Fruit fly (Drosophila melanogaster) whole organism, embryonic: ENCODE results near the gene CG32320.

ENCODE experiments used
- Bdp1 ChIP-seq: fragments of 200-800 bp; sonication (Bioruptor generic); optimal IDR thresholded peaks from 3 replicates; lab custom pipeline; 2016; ENCODE audit warnings: missing biosample characterization, missing genetic modification characterization
- Bgb ChIP-seq: fragments of 200-800 bp; sonication (Bioruptor generic); IDR thresholded peaks from 2 replicates; pipeline ENCODE4 v1.3.6; 2022; ENCODE audit warnings: missing biosample characterization, missing genetic modification characterization; ENCODE audit not compliant: partially characterized antibody
- CG10267 ChIP-seq: fragments of 200-800 bp; sonication (Bioruptor generic); optimal IDR thresholded peaks from 2 replicates; lab custom pipeline; 2018; ENCODE audit warnings: missing biosample characterization, mild to moderate bottlenecking, missing genetic modification characterization, moderate library complexity
- CG10543 ChIP-seq: fragments of 200-800 bp; sonication (Bioruptor generic); optimal IDR thresholded peaks from 3 replicates; lab custom pipeline; 2017; ENCODE audit warnings: missing biosample characterization, mild to moderate bottlenecking, missing genetic modification characterization, moderate library complexity
- CG13287 ChIP-seq: fragments of 200-800 bp; sonication (Bioruptor generic); IDR thresholded peaks from 2 replicates; pipeline ENCODE4 v1.3.6; 2022; ENCODE audit warnings: missing biosample characterization, missing genetic modification characterization; ENCODE audit not compliant: partially characterized antibody
- CG14441 ChIP-seq: fragments of 200-800 bp; sonication (Bioruptor generic); IDR thresholded peaks from 2 replicates; pipeline ENCODE4 v1.3.6; 2022; ENCODE audit warnings: missing biosample characterization, missing genetic modification characterization
- CG14860 ChIP-seq: fragments of 200-800 bp; sonication (Bioruptor generic); IDR thresholded peaks from 3 replicates; pipeline ENCODE4 v1.3.6; 2022; ENCODE audit warnings: missing biosample characterization, missing genetic modification characterization; ENCODE audit not compliant: partially characterized antibody
- CG16813 ChIP-seq: fragments of 200-800 bp; sonication (Bioruptor generic); IDR thresholded peaks from 3 replicates; pipeline ENCODE4 v1.3.6; 2022; ENCODE audit warnings: missing biosample characterization, missing genetic modification characterization; ENCODE audit not compliant: partially characterized antibody
- CG1832 ChIP-seq: fragments of 200-800 bp; sonication (Bioruptor generic); optimal IDR thresholded peaks from 2 replicates; lab custom pipeline; 2017; ENCODE audit warnings: missing biosample characterization, mild to moderate bottlenecking, missing genetic modification characterization, inconsistent platforms
- CG2129 ChIP-seq: fragments of 200-800 bp; sonication (Bioruptor generic); IDR thresholded peaks from 2 replicates; pipeline ENCODE4 v1.3.6; 2022; ENCODE audit warnings: missing biosample characterization, missing genetic modification characterization; ENCODE audit not compliant: partially characterized antibody
- CG2202 ChIP-seq: fragments of 200-800 bp; sonication (Bioruptor generic); optimal IDR thresholded peaks from 2 replicates; lab custom pipeline; 2018; ENCODE audit warnings: missing biosample characterization, mild to moderate bottlenecking, missing genetic modification characterization
- CG31365 ChIP-seq: fragments of 200-800 bp; sonication (Bioruptor generic); optimal IDR thresholded peaks from 2 replicates; lab custom pipeline; 2018; ENCODE audit warnings: missing biosample characterization, mild to moderate bottlenecking, missing genetic modification characterization
- CG42726 ChIP-seq: fragments of 200-800 bp; sonication (Bioruptor generic); IDR thresholded peaks from 2 replicates; pipeline ENCODE4 v1.3.6; 2022; ENCODE audit warnings: missing biosample characterization, missing genetic modification characterization; ENCODE audit not compliant: partially characterized antibody
- CG6791 ChIP-seq: fragments of 200-800 bp; sonication (Bioruptor generic); IDR thresholded peaks from 3 replicates; pipeline ENCODE4 v1.3.6; 2022; ENCODE audit warnings: missing biosample characterization, missing genetic modification characterization; ENCODE audit not compliant: partially characterized antibody
- CG6813 ChIP-seq: fragments of 200-800 bp; sonication (Bioruptor generic); optimal IDR thresholded peaks from 2 replicates; lab custom pipeline; 2017; ENCODE audit warnings: missing biosample characterization, missing genetic modification characterization, mild to moderate bottlenecking, moderate library complexity, missing genetic modification reagents
- CG7357 ChIP-seq: fragments of 200-800 bp; sonication (Bioruptor generic); IDR thresholded peaks from 3 replicates; pipeline ENCODE4 v1.3.6; 2022; ENCODE audit warnings: missing biosample characterization, missing genetic modification characterization
- CG8290 ChIP-seq, 3 experiments: fragments of 200-800 bp; sonication (Bioruptor generic); optimal IDR thresholded peaks; 2 replicates each; lab custom pipeline; 2016 to 2019; ENCODE audit warnings: missing biosample characterization in 3 of 3, missing genetic modification characterization in 3 of 3, mild to moderate bottlenecking in 2 of 3, moderate library complexity in 1 of 3
- CG9215 ChIP-seq: fragments of 200-800 bp; sonication (Bioruptor generic); IDR thresholded peaks from 2 replicates; pipeline ENCODE4 v1.3.6; 2022; ENCODE audit warnings: missing biosample characterization, missing genetic modification characterization
- Dll ChIP-seq: fragments of 200-800 bp; sonication (Bioruptor generic); IDR thresholded peaks from 4 replicates; pipeline ENCODE4 v1.3.6; 2022; ENCODE audit warnings: missing biosample characterization, missing genetic modification characterization; ENCODE audit not compliant: partially characterized antibody
- Doc3 ChIP-seq: fragments of 200-800 bp; sonication (Bioruptor generic); IDR thresholded peaks from 3 replicates; pipeline ENCODE4 v1.3.6; 2022; ENCODE audit warnings: missing biosample characterization, missing genetic modification characterization; ENCODE audit not compliant: partially characterized antibody
- HLH4C ChIP-seq: fragments of 200-800 bp; sonication (Bioruptor generic); IDR thresholded peaks from 3 replicates; pipeline ENCODE4 v1.3.6; 2022; ENCODE audit warnings: missing biosample characterization, missing genetic modification characterization; ENCODE audit not compliant: partially characterized antibody
- HLH54F ChIP-seq: fragments of 200-800 bp; sonication (Bioruptor generic); optimal IDR thresholded peaks from 3 replicates; lab custom pipeline; 2016; ENCODE audit warnings: missing biosample characterization, missing genetic modification characterization
- Hr78 ChIP-seq, 2 experiments: fragments of 200-800 bp in 1 of 2; fragments of >200 bp in 1 of 2; sonication (Bioruptor generic) in 1 of 2; optimal IDR thresholded peaks; 2 replicates each; lab custom pipeline; 2017 to 2019; ENCODE audit warnings: missing biosample characterization in 2 of 2, missing genetic modification characterization in 2 of 2, mild to moderate bottlenecking in 1 of 2, moderate library complexity in 1 of 2
- Opbp ChIP-seq: fragments of 200-800 bp; sonication (Bioruptor generic); IDR thresholded peaks from 3 replicates; pipeline ENCODE4 v1.3.6; 2022; ENCODE audit warnings: missing biosample characterization, missing genetic modification characterization; ENCODE audit not compliant: partially characterized antibody
- Pdp1 ChIP-seq, 2 experiments: fragments of 200-800 bp; sonication (Bioruptor generic); optimal IDR thresholded peaks; 3 replicates each; lab custom pipeline; 2016; ENCODE audit warnings: missing biosample characterization in 2 of 2, missing genetic modification characterization in 2 of 2, mild to moderate bottlenecking in 1 of 2, moderate library complexity in 1 of 2
- Scr ChIP-seq: fragments of 200-800 bp; sonication (Bioruptor generic); IDR thresholded peaks from 2 replicates; pipeline ENCODE4 v1.3.6; 2022; ENCODE audit warnings: missing biosample characterization, missing genetic modification characterization; ENCODE audit not compliant: partially characterized antibody
- Sox100B ChIP-seq: fragments of 200-800 bp; sonication (Bioruptor generic); optimal IDR thresholded peaks from 3 replicates; lab custom pipeline; 2018; ENCODE audit warnings: missing biosample characterization, mild to moderate bottlenecking, missing genetic modification characterization
- Sry-δ ChIP-seq: fragments of 200-800 bp; sonication (Bioruptor generic); optimal IDR thresholded peaks from 2 replicates; lab custom pipeline; 2016; ENCODE audit warnings: missing biosample characterization, missing genetic modification characterization
- Ssrp ChIP-seq: fragments of 200-800 bp; sonication (Bioruptor generic); optimal IDR thresholded peaks from 2 replicates; lab custom pipeline; 2018; ENCODE audit warnings: missing biosample characterization, mild to moderate bottlenecking, missing genetic modification characterization, moderate library complexity
- amos ChIP-seq: fragments of 200-800 bp; sonication (Bioruptor generic); IDR thresholded peaks from 2 replicates; pipeline ENCODE4 v1.3.6; 2022; ENCODE audit warnings: missing biosample characterization, missing genetic modification characterization; ENCODE audit not compliant: partially characterized antibody
- bbx ChIP-seq: fragments of 200-800 bp; sonication (Bioruptor generic); IDR thresholded peaks from 2 replicates; pipeline ENCODE4 v1.3.6; 2022; ENCODE audit warnings: missing biosample characterization, missing genetic modification characterization; ENCODE audit not compliant: partially characterized antibody
- chm ChIP-seq: fragments of 200-800 bp; sonication (Bioruptor generic); IDR thresholded peaks from 2 replicates; pipeline ENCODE4 v1.3.6; 2022; ENCODE audit warnings: missing biosample characterization, missing genetic modification characterization
- hb ChIP-seq: fragments of 200-800 bp; sonication (Bioruptor generic); IDR thresholded peaks from 3 replicates; pipeline ENCODE4 v1.3.6; 2022; ENCODE audit warnings: missing biosample characterization, missing genetic modification characterization; ENCODE audit not compliant: partially characterized antibody
- hth ChIP-seq: fragments of >200 bp; optimal IDR thresholded peaks from 2 replicates; lab custom pipeline; 2017; ENCODE audit warnings: inconsistent platforms
- knrl ChIP-seq: fragments of 200-800 bp; sonication (Bioruptor generic); IDR thresholded peaks from 3 replicates; pipeline ENCODE4 v1.3.6; 2022; ENCODE audit warnings: missing biosample characterization, missing genetic modification characterization; ENCODE audit not compliant: partially characterized antibody
- nerfin-2 ChIP-seq: fragments of 200-800 bp; sonication (Bioruptor generic); IDR thresholded peaks from 2 replicates; pipeline ENCODE4 v1.3.6; 2022; ENCODE audit warnings: missing biosample characterization, missing genetic modification characterization; ENCODE audit not compliant: partially characterized antibody
- sens ChIP-seq: fragments of 200-800 bp; sonication (Bioruptor generic); peaks from one replicate; lab custom pipeline; 2016; ENCODE audit warnings: missing biosample characterization, missing genetic modification characterization
- slp2 ChIP-seq: fragments of 200-800 bp; sonication (Bioruptor generic); optimal IDR thresholded peaks from 2 replicates; lab custom pipeline; 2016; ENCODE audit warnings: missing biosample characterization, missing genetic modification characterization
- tll ChIP-seq, 2 experiments: fragments of 200-800 bp in 1 of 2; fragments of >200 bp in 1 of 2; sonication (Bioruptor generic) in 1 of 2; optimal IDR thresholded peaks; 2 replicates each; lab custom pipeline; 2017 to 2019; ENCODE audit warnings: missing biosample characterization in 2 of 2, missing genetic modification characterization in 2 of 2, mild to moderate bottlenecking in 1 of 2, moderate library complexity in 1 of 2
- tna ChIP-seq: fragments of 200-800 bp; sonication (Bioruptor generic); IDR thresholded peaks from 2 replicates; pipeline ENCODE4 v1.3.6; 2022; ENCODE audit warnings: missing biosample characterization, missing genetic modification characterization; ENCODE audit not compliant: partially characterized antibody
- vnd ChIP-seq: fragments of 200-800 bp; sonication (Bioruptor generic); IDR thresholded peaks from 3 replicates; pipeline ENCODE4 v1.3.6; 2022; ENCODE audit warnings: missing biosample characterization, missing genetic modification characterization; ENCODE audit not compliant: partially characterized antibody

Gene CG32320

DNA sequence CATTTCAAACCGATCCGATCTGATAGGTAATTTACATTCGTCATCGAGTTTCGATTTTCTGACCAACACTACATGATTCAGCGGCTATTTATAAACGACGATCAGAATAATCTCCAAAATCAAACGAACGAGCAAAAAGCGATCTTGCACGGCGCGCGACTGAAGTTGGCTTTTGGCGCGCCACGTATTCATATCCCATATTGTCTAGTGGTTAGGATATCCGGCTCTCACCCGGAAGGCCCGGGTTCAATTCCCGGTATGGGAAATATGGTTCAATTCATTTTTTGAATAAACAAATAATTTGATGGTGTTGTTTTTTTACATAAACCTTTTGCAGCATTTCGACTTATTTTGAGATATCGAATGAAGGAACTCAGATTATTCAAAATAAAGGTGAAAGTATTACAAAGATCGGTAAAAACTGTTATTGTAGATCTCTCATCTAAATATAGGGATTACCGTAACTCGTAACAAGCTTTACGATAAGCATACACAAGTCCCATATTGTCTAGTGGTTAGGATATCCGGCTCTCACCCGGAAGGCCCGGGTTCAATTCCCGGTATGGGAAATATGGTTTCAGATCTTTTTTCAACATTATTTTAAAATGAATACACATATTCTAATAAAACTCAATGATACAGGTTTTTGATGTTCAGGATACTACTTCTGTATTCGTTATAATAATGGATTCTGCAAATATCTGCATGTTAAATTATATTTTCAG, 18.5 kb upstream of the CG32320 start:
- TF ChIP-seq CG2202 (tag; lab: Kevin White, UChicago), result no peak
- TF ChIP-seq CG42726 (GFP tag; lab: Robert Waterston, UW), result peak; percentile 29; the same call in 1 of the 2 replicates
- no peak for TF ChIP-seq CG9215
- TF ChIP-seq Hr78 (GFP tag; optimal IDR thresholded peaks at IDR 0.05; lab: Kevin White, UChicago), result no peak
- TF ChIP-seq CG6791 (GFP tag; lab: Robert Waterston, UW), result peak; percentile 76
- peak; percentile 50; the same call in 1 of the 2 replicates for TF ChIP-seq bbx (GFP tag; lab: Robert Waterston, UW)
- peak; percentile 96 for TF ChIP-seq Bdp1
- no peak for TF ChIP-seq Sry-δ (GFP tag; lab: Kevin White, UChicago)
- TF ChIP-seq HLH4C (GFP tag; lab: Robert Waterston, UW), result peak; percentile 54
- TF ChIP-seq Sox100B (GFP tag; lab: Kevin White, UChicago), result no peak
- no peak for TF ChIP-seq CG10543 (GFP tag; lab: Kevin White, UChicago)
- peak; percentile 44; the same call in 1 of the 2 replicates for TF ChIP-seq Bgb (GFP tag; lab: Robert Waterston, UW)
- TF ChIP-seq CG1832 (GFP tag; lab: Kevin White, UChicago), result no peak
- peak; percentile 69; the same call in 2 of the 3 replicates for TF ChIP-seq Opbp (GFP tag; lab: Robert Waterston, UW)
- no peak for TF ChIP-seq CG14441 (GFP tag; lab: Robert Waterston, UW)
- TF ChIP-seq Doc3 (GFP tag; lab: Robert Waterston, UW), result 0 out of 3 replicates have a peak, but pooled peaks have one; percentile 30
- peak; percentile 69 for TF ChIP-seq CG8290 (GFP tag; optimal IDR thresholded peaks at IDR 0.05; lab: Kevin White, UChicago)
- TF ChIP-seq CG8290 (tag; optimal IDR thresholded peaks at IDR 0.05; lab: Kevin White, UChicago), result no peak
- TF ChIP-seq vnd (GFP tag; lab: Robert Waterston, UW), result peak; percentile 27; the same call in 1 of the 3 replicates
- peak; percentile 13; the same call in 1 of the 2 replicates for TF ChIP-seq CG2129 (GFP tag; lab: Robert Waterston, UW)
- TF ChIP-seq sens, result peak; percentile 16
- TF ChIP-seq hb (GFP tag; lab: Robert Waterston, UW), result 0 out of 3 replicates have a peak, but pooled peaks have one; percentile 42
- TF ChIP-seq Scr, result peak; percentile 52
- peak; percentile 43; the same call in 1 of the 4 replicates for TF ChIP-seq Dll (GFP tag; lab: Robert Waterston, UW)
- TF ChIP-seq CG7357 (GFP tag; lab: Robert Waterston, UW), result no peak
- no peak for TF ChIP-seq Ssrp
- 0 out of 2 replicates have a peak, but pooled peaks have one; percentile 47 for TF ChIP-seq nerfin-2 (GFP tag; lab: Robert Waterston, UW)
- TF ChIP-seq CG6813, result no peak
- no peak for TF ChIP-seq CG31365 (tag; lab: Kevin White, UChicago)
- TF ChIP-seq chm (GFP tag; lab: Robert Waterston, UW), result peak; percentile 8; the same call in 1 of the 2 replicates
- peak; percentile 57 for TF ChIP-seq tna (GFP tag; lab: Robert Waterston, UW)
- TF ChIP-seq knrl (GFP tag; lab: Robert Waterston, UW), result peak; percentile 50; the same call in 2 of the 3 replicates
- TF ChIP-seq hth (lab: Kevin White, UChicago), result no peak
- TF ChIP-seq CG14860 (GFP tag; lab: Robert Waterston, UW), result peak; percentile 50; the same call in 1 of the 3 replicates
- peak in 1 of 2 experiments; percentile 10 for TF ChIP-seq Pdp1 (GFP tag; optimal IDR thresholded peaks at IDR 0.05; lab: Kevin White, UChicago)
- TF ChIP-seq amos, result peak; percentile 66
- TF ChIP-seq HLH54F (GFP tag; lab: Kevin White, UChicago), result no peak
- peak; percentile 30 for TF ChIP-seq CG13287 (GFP tag; lab: Robert Waterston, UW)
- TF ChIP-seq tll (GFP tag; optimal IDR thresholded peaks at IDR 0.05; lab: Kevin White, UChicago), result no peak
- peak; percentile 24 for TF ChIP-seq CG10267 (tag; lab: Kevin White, UChicago)
- TF ChIP-seq slp2, result no peak
- TF ChIP-seq CG16813, result peak; percentile 61; the same call in 2 of the 3 replicates
